Fruit fly (Drosophila melanogaster): ENCODE results near the gene Nos.

DNA sequence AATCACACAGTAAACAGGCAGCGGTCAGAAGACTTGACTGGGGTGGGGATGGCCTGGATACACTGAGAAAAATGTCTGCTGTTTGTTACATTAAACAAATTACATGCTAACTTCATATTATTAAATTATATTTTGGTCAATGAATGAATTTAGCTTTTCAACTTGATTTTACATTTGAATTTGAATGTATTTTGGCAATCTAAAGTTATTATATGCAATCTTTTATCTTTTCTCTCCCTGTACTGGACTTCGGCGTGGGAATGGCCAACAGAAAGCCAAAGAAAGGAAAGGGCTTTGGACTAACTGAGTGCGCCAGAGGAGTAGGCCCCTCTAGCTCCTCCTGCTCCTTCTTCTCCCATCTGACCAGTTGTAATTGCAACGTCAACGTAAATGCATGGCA, 46.0 kb downstream of the Nos start:
- TF ChIP-seq kay (GFP tag; ENCODE audit: borderline replicate concordance) (no peak), CG14711 (tag; optimal IDR thresholded peaks at IDR 0.05) (no peak), tj (GFP tag; optimal IDR thresholded peaks at IDR 0.05) (no peak), CG5204 (GFP tag; optimal IDR thresholded peaks at IDR 0.05) (no peak), Clk (GFP tag; optimal IDR thresholded peaks at IDR 0.05) (no peak), CG1620 (GFP tag; optimal IDR thresholded peaks at IDR 0.05) (no peak), cic (GFP tag; optimal IDR thresholded peaks at IDR 0.05) (no peak)

Measured in whole organism, adult.